Fruit fly (Drosophila melanogaster): ENCODE results near the gene CG9512.

The CG9512 gene

DNA sequence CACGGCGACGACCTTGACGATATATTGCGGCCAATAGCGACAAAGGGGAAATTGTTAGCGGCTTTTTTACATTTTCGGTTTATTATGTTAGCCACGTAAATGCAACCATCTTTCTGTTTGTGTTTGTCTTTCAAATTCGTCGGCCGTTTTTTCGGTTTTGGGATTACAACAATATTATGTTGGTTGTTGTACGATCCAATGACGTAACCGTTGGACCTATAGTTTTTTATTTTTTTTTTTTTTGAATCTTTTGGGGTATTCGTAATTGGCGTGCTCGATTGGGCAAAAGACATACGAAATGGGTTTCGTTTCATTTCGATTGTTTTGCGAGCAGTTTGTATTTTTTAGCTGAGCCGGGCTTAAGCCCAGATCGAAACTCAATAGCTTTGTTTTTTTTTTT is 38.4 kb downstream of the CG9512 start:
- TF ChIP-seq oc (tag; optimal IDR thresholded peaks at IDR 0.05) (peak; percentile 20), CG6654 (GFP tag; optimal IDR thresholded peaks at IDR 0.05) (no peak), CG14965 (GFP tag; optimal IDR thresholded peaks at IDR 0.05; ENCODE audit: borderline replicate concordance) (no peak), chinmo (GFP tag; IDR thresholded peaks at IDR 0.05; ENCODE audit: partially characterized antibody) (0 out of 4 replicates have a peak, but pooled peaks have one; percentile 68), CG15269 (tag; optimal IDR thresholded peaks at IDR 0.05) (peak; percentile 42), sisA (GFP tag; IDR thresholded peaks at IDR 0.05) (no peak), CG13894 (tag; optimal IDR thresholded peaks at IDR 0.05) (peak; percentile 50), CG13424 (tag; optimal IDR thresholded peaks at IDR 0.05) (no peak), sqz (GFP tag; optimal IDR thresholded peaks at IDR 0.05) (peak; percentile 71), Nf-YB (GFP tag; optimal IDR thresholded peaks at IDR 0.05) (peak; percentile 6), Pdp1 (GFP tag; optimal IDR thresholded peaks at IDR 0.05) (peak in 1 of 2 experiments; percentile 68)

DNA sequence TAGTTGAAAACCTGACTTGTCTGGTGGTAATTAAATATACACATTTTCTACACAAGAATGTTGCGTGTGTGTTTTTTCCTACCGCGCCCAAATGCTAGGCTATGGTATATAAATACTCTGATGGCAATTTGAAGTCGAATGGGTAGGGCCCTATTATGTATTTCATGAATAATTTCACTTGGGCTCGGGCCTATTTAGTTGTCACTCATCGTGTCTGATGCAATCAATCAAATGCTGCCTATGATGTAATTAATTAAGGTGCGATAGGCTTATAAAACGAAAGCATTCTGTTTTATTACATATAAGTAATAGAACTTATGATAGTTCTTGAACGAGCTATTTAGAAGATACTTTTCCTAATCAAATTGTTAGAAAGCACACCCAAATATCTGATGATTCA is 42.9 kb downstream of the CG9512 start:
- TF ChIP-seq Med (GFP tag) (peak; percentile 25), vvl (GFP tag; IDR thresholded peaks at IDR 0.05) (0 out of 2 replicates have a peak, but pooled peaks have one; percentile 26), jigr1 (GFP tag; IDR thresholded peaks at IDR 0.05) (no peak), sens (GFP tag) (peak; percentile 69), Pdp1 (GFP tag; optimal IDR thresholded peaks at IDR 0.05) (peak in 1 of 2 experiments; percentile 59), E2f1 (GFP tag; IDR thresholded peaks at IDR 0.05) (no peak), CG4730 (GFP tag; IDR thresholded peaks at IDR 0.05) (no peak), CG12942 (GFP tag; optimal IDR thresholded peaks at IDR 0.05) (no peak), CG16779 (GFP tag; IDR thresholded peaks at IDR 0.05) (no peak), sd (tag; optimal IDR thresholded peaks at IDR 0.05) (peak; percentile 44)

DNA sequence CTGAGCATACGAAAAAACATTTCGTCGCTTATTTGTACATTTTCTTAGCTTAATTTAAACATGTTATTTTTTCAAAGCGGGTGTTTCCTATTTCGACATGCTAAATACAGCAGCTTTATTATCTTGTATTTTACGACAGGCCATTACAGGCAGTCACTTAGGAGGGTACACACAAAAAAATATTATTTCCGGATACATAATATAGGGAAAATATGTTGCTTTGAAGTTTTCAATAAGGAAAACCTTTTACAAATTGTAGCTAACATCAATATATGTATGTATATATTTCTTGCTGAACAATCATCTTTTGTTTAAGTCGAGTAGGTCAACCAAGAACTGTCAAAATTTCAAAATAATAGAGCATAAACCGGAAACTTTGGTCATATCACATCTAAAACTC is 46.4 kb downstream of the CG9512 start, which contains the start of gene CG46399:
Gene CG46399 (plus strand): TSS at position 301 of the 400 bp plus-strand sequence.
- TF ChIP-seq emc (GFP tag; optimal IDR thresholded peaks at IDR 0.05) (no peak), Adf1 (GFP tag; IDR thresholded peaks at IDR 0.05) (no peak), ham (GFP tag; IDR thresholded peaks at IDR 0.05) (no peak), unpg (GFP tag; optimal IDR thresholded peaks at IDR 0.05) (no peak)

DNA sequence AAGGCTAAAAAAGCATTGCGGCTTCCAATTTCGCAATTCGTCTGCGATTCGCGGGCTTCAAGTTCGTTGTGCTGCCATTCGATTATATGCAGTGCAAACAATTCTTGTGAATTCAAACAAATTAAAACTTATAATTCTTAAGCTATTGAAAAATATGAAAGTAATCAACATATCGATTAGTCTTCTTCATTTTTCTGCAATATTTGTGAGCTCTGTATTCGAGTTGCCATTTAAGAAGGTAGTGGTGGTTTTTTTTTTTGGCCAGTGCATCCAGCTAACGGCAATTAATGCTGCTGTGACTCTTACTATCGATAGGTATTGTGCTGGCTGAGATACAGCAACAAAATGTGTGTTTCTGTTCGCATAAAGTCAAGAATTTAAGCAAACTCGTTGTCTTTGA is 47.5 kb downstream of the CG9512 start:
- TF ChIP-seq HLH3B (GFP tag; IDR thresholded peaks at IDR 0.05) (no peak), Drgx (GFP tag; IDR thresholded peaks at IDR 0.05) (peak; percentile 62)

DNA sequence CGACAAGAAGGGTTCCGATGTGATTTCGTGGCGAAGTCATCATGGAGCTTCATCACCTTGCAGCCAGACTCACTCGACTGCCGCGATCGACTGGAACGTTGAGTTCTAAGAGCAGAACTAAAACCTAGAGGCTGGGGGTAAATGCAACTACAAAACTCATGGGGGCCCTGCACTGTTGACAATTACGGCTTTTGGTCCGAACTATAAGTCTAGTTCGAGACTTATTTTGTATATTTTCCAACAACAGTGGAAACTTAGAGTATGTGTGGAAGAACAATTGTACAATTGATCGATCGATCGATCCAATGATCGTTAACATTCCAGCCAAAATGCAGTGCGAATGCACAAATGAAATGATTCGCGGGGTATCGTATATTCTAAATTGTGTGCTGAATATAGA is 49.1 kb downstream of the CG9512 start, which contains the start of gene CG9519:
Gene CG9519 (minus strand): TSS at position 101 of the 400 bp plus-strand sequence.
- TF ChIP-seq tgo (GFP tag; IDR thresholded peaks at IDR 0.05) (no peak), HLHmδ (GFP tag; optimal IDR thresholded peaks at IDR 0.05) (no peak), CG10565 (GFP tag; optimal IDR thresholded peaks at IDR 0.05) (no peak), fru (optimal IDR thresholded peaks at IDR 0.05) (no peak), CG4282 (GFP tag; optimal IDR thresholded peaks at IDR 0.05) (no peak), gce (GFP tag; IDR thresholded peaks at IDR 0.05) (no peak), odd (GFP tag; optimal IDR thresholded peaks at IDR 0.05) (no peak), ase (GFP tag; IDR thresholded peaks at IDR 0.05) (no peak), D (optimal IDR thresholded peaks at IDR 0.05) (no peak), D (GFP tag; optimal IDR thresholded peaks at IDR 0.05) (no peak)
